Worm (Caenorhabditis elegans) whole organism, L1 larva: ENCODE data around the gene T25D1.1.

Source experiments
- Y116A8C.19 ChIP-seq: sonication (generic microtip); optimal IDR thresholded peaks from 2 replicates; lab custom pipeline; 2016; ENCODE audit warnings: missing compliant biosample characterization, missing genetic modification characterization, borderline replicate concordance
- aha-1 ChIP-seq: fragments of 150-350 bp; optimal IDR thresholded peaks from 2 replicates; lab custom pipeline; 2014; ENCODE audit warnings: missing biosample characterization, missing genetic modification characterization
- alr-1 ChIP-seq: fragments of 200-800 bp; sonication (Bioruptor generic); optimal IDR thresholded peaks from 2 replicates; lab custom pipeline; 2018; ENCODE audit warnings: borderline replicate concordance, mild to moderate bottlenecking, missing genetic modification characterization, missing compliant biosample characterization
- aly-2 ChIP-seq: fragments of 150-350 bp; optimal IDR thresholded peaks from 2 replicates; lab custom pipeline; 2014; ENCODE audit warnings: missing biosample characterization, missing genetic modification characterization
- ceh-8 ChIP-seq: fragments of 200-800 bp; sonication (Bioruptor generic); optimal IDR thresholded peaks from 2 replicates; lab custom pipeline; 2018; ENCODE audit warnings: mild to moderate bottlenecking, missing genetic modification characterization, moderate library complexity, missing compliant biosample characterization
- ceh-82 ChIP-seq, 3 experiments: fragments of 150-350 bp in 1 of 3; sonication (generic microtip) in 2 of 3; optimal IDR thresholded peaks; 2 replicates each; lab custom pipeline; 2014 to 2017; ENCODE audit warnings: missing biosample characterization in 3 of 3, missing genetic modification characterization in 3 of 3
- dpl-1 ChIP-seq, 3 experiments: fragments of 150-350 bp in 2 of 3; sonication (generic microtip) in 1 of 3; optimal IDR thresholded peaks; 2 replicates each; lab custom pipeline; 2014 to 2017; ENCODE audit warnings: missing biosample characterization in 3 of 3, missing genetic modification characterization in 3 of 3, missing genetic modification reagents in 3 of 3
- dsc-1 ChIP-seq: sonication (generic microtip); optimal IDR thresholded peaks from 2 replicates; lab custom pipeline; 2016; ENCODE audit warnings: mild to moderate bottlenecking, missing genetic modification characterization, missing compliant biosample characterization
- efl-1 ChIP-seq, 4 experiments: fragments of 150-350 bp; optimal IDR thresholded peaks in 3 of 4; peaks in 1 of 4; 1 replicate in 1 of 4; 2 replicates in 3 of 4; lab custom pipeline; 2014; ENCODE audit warnings: missing biosample characterization in 2 of 4, missing genetic modification characterization in 2 of 4, missing genetic modification reagents in 2 of 4
- efl-3 ChIP-seq: fragments of 200-800 bp; sonication (Bioruptor generic); optimal IDR thresholded peaks from 2 replicates; lab custom pipeline; 2018; ENCODE audit warnings: mild to moderate bottlenecking, missing genetic modification characterization, missing compliant biosample characterization
- elt-2 ChIP-seq: sonication (generic microtip); optimal IDR thresholded peaks from 2 replicates; lab custom pipeline; 2016; ENCODE audit warnings: missing genetic modification characterization, mild to moderate bottlenecking, inconsistent platforms, missing compliant biosample characterization, missing genetic modification reagents
- fkh-10 ChIP-seq: sonication (generic microtip); optimal IDR thresholded peaks from 2 replicates; lab custom pipeline; 2017; ENCODE audit warnings: missing biosample characterization, missing genetic modification reagents, missing genetic modification characterization
- fkh-8 ChIP-seq: sonication (generic microtip); optimal IDR thresholded peaks from 2 replicates; lab custom pipeline; 2016; ENCODE audit warnings: mild to moderate bottlenecking, missing genetic modification characterization, missing compliant biosample characterization
- grh-1 ChIP-seq: fragments of 200-800 bp; sonication (Bioruptor generic); IDR thresholded peaks from 2 replicates; pipeline ENCODE4 v1.3.6; 2022; ENCODE audit warnings: missing genetic modification reagents, missing genetic modification characterization, missing compliant biosample characterization
- hlh-17 ChIP-seq: fragments of 200-800 bp; sonication (Bioruptor generic); optimal IDR thresholded peaks from 2 replicates; lab custom pipeline; 2018; ENCODE audit warnings: missing genetic modification characterization, mild to moderate bottlenecking, missing compliant biosample characterization, moderate library complexity, borderline replicate concordance
- hlh-4 ChIP-seq: sonication (generic microtip); optimal IDR thresholded peaks from 2 replicates; lab custom pipeline; 2016; ENCODE audit warnings: mild to moderate bottlenecking, missing genetic modification characterization, missing compliant biosample characterization
- jun-1 ChIP-seq: fragments of 150-350 bp; optimal IDR thresholded peaks from 2 replicates; lab custom pipeline; 2014; ENCODE audit warnings: missing biosample characterization, missing genetic modification reagents, missing genetic modification characterization
- lin-14 ChIP-seq: fragments of 200-800 bp; sonication (Bioruptor generic); optimal IDR thresholded peaks from 2 replicates; lab custom pipeline; 2018; ENCODE audit warnings: mild to moderate bottlenecking, missing genetic modification characterization, moderate library complexity, missing compliant biosample characterization
- lin-15B ChIP-seq: fragments of 150-350 bp; sonication (generic microtip); optimal IDR thresholded peaks from 3 replicates; lab custom pipeline; 2014; ENCODE audit warnings: missing biosample characterization, missing genetic modification characterization
- lsy-2 ChIP-seq, 2 experiments: fragments of 150-350 bp; optimal IDR thresholded peaks; 2 replicates each; lab custom pipeline; 2014; ENCODE audit warnings: missing biosample characterization in 2 of 2, missing genetic modification characterization in 2 of 2
- mdl-1 ChIP-seq, 2 experiments: fragments of 150-350 bp; optimal IDR thresholded peaks; 2 replicates each; lab custom pipeline; 2014 to 2017; ENCODE audit warnings: missing biosample characterization in 2 of 2, missing genetic modification characterization in 2 of 2, inconsistent platforms in 1 of 2
- mef-2 ChIP-seq: fragments of 150-350 bp; optimal IDR thresholded peaks from 2 replicates; lab custom pipeline; 2014; ENCODE audit warnings: missing biosample characterization, missing genetic modification characterization
- mep-1 ChIP-seq: fragments of 150-350 bp; optimal IDR thresholded peaks from 2 replicates; lab custom pipeline; 2014; ENCODE audit warnings: missing biosample characterization, missing genetic modification characterization
- nhr-11 ChIP-seq: fragments of 150-350 bp; optimal IDR thresholded peaks from 2 replicates; lab custom pipeline; 2014; ENCODE audit warnings: missing biosample characterization, missing genetic modification characterization
- nhr-19 ChIP-seq: fragments of 200-800 bp; sonication (Bioruptor generic); conservative IDR thresholded peaks from 2 replicates; pipeline ENCODE4 v1.3.6; 2022; ENCODE audit warnings: missing genetic modification characterization, missing compliant biosample characterization
- nhr-20 ChIP-seq: sonication (generic microtip); optimal IDR thresholded peaks from 2 replicates; lab custom pipeline; 2016; ENCODE audit warnings: mild to moderate bottlenecking, missing genetic modification characterization, missing compliant biosample characterization
- nhr-47 ChIP-seq: sonication (generic microtip); optimal IDR thresholded peaks from 2 replicates; lab custom pipeline; 2016; ENCODE audit warnings: mild to moderate bottlenecking, missing genetic modification characterization, moderate library complexity, missing compliant biosample characterization
- nhr-71 ChIP-seq: sonication (generic microtip); optimal IDR thresholded peaks from 2 replicates; lab custom pipeline; 2016; ENCODE audit warnings: mild to moderate bottlenecking, missing genetic modification characterization, moderate library complexity, missing compliant biosample characterization
- nhr-84 ChIP-seq: sonication (generic microtip); optimal IDR thresholded peaks from 2 replicates; lab custom pipeline; 2017; ENCODE audit warnings: missing biosample characterization, missing genetic modification characterization
- nhr-90 ChIP-seq: sonication (generic microtip); optimal IDR thresholded peaks from 2 replicates; lab custom pipeline; 2016; ENCODE audit warnings: mild to moderate bottlenecking, missing genetic modification characterization, missing compliant biosample characterization; ENCODE audit not compliant: poor library complexity
- pqm-1 ChIP-seq: sonication (generic microtip); optimal IDR thresholded peaks from 3 replicates; lab custom pipeline; 2017; ENCODE audit warnings: missing biosample characterization, missing genetic modification characterization
- rnt-1 ChIP-seq: sonication (generic microtip); optimal IDR thresholded peaks from 2 replicates; lab custom pipeline; 2016; ENCODE audit warnings: mild to moderate bottlenecking, missing genetic modification characterization, moderate library complexity, missing compliant biosample characterization
- skn-1 ChIP-seq: fragments of 150-350 bp; optimal IDR thresholded peaks from 2 replicates; lab custom pipeline; 2014; ENCODE audit warnings: missing biosample characterization, missing genetic modification characterization
- snpc-4 ChIP-seq: fragments of 150-350 bp; optimal IDR thresholded peaks from 2 replicates; lab custom pipeline; 2014; ENCODE audit warnings: missing biosample characterization, missing genetic modification characterization
- snu-23 ChIP-seq: sonication (generic microtip); optimal IDR thresholded peaks from 2 replicates; lab custom pipeline; 2016; ENCODE audit warnings: missing genetic modification characterization, missing compliant biosample characterization
- sptf-1 ChIP-seq: fragments of 150-350 bp; optimal IDR thresholded peaks from 2 replicates; lab custom pipeline; 2014; ENCODE audit warnings: missing biosample characterization, missing genetic modification characterization
- sup-37 ChIP-seq: fragments of 200-800 bp; sonication (Bioruptor generic); optimal IDR thresholded peaks from 2 replicates; lab custom pipeline; 2018; ENCODE audit warnings: mild to moderate bottlenecking, missing genetic modification characterization, missing compliant biosample characterization
- tbx-2 ChIP-seq: sonication (generic microtip); optimal IDR thresholded peaks from 2 replicates; lab custom pipeline; 2016; ENCODE audit warnings: missing genetic modification characterization, missing compliant biosample characterization
- unc-130 ChIP-seq: fragments of 150-350 bp; optimal IDR thresholded peaks from 2 replicates; lab custom pipeline; 2017; ENCODE audit warnings: missing biosample characterization, missing genetic modification characterization, inconsistent platforms
- unc-30 ChIP-seq: sonication (generic microtip); optimal IDR thresholded peaks from 2 replicates; lab custom pipeline; 2017; ENCODE audit warnings: missing biosample characterization, missing genetic modification characterization
- unc-62 ChIP-seq: fragments of 150-350 bp; optimal IDR thresholded peaks from 2 replicates; lab custom pipeline; 2014; ENCODE audit warnings: missing biosample characterization, missing genetic modification reagents, missing genetic modification characterization
- unc-98 ChIP-seq: fragments of 200-800 bp; sonication (Bioruptor generic); IDR thresholded peaks from 2 replicates; pipeline ENCODE4 v1.3.6; 2022; ENCODE audit warnings: missing genetic modification characterization, missing compliant biosample characterization
- xbp-1 ChIP-seq: sonication (generic microtip); optimal IDR thresholded peaks from 2 replicates; lab custom pipeline; 2016; ENCODE audit warnings: missing genetic modification characterization, missing compliant biosample characterization
- zip-4 ChIP-seq: fragments of 200-800 bp; sonication (Bioruptor generic); optimal IDR thresholded peaks from 2 replicates; lab custom pipeline; 2018; ENCODE audit warnings: mild to moderate bottlenecking, missing genetic modification characterization, moderate library complexity, missing compliant biosample characterization
- ztf-4 ChIP-seq: fragments of 150-350 bp; optimal IDR thresholded peaks from 2 replicates; lab custom pipeline; 2014; ENCODE audit warnings: missing biosample characterization, missing genetic modification characterization

T25D1.1 gene

DNA sequence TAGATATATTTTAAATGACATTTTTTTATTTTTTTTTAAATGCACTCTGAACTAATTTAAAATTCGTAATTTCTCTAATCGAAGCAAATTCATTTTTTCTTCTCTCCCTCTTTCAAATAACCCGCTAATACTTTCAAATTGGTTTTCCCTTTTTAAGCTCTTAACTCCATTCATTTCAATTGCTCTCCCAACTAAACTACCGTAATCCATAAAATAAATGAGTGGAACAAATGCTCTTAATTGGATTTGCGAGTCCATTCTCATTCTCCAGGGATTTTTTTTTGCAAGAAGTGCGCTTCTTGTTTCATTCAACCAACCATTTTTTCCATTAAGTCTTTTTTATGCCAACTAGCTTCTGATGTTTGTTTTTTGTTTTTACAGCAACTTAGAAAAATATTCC lies 38.6 kb upstream of the T25D1.1 start (continued):
- TF ChIP-seq Y116A8C.19 (tag; lab: Kevin White, UChicago) (no peak), aha-1 (tag; lab: Kevin White, UChicago) (no peak), efl-1 (optimal IDR thresholded peaks at IDR 0.05; lab: Kevin White, UChicago) (no peak), efl-1 (GFP tag; optimal IDR thresholded peaks at IDR 0.05 in 1 of 2; lab: Kevin White, UChicago) (no peak), dsc-1 (tag; lab: Kevin White, UChicago) (peak; percentile 48), fkh-8 (tag; lab: Kevin White, UChicago) (no peak), unc-98 (GFP tag; lab: Robert Waterston, UW) (no peak), lin-14 (GFP tag; lab: Kevin White, UChicago) (peak; percentile 74), skn-1 (no peak), nhr-11 (tag; lab: Kevin White, UChicago) (no peak), pqm-1 (tag; lab: Kevin White, UChicago) (no peak), nhr-71 (no peak), tbx-2 (tag; lab: Kevin White, UChicago) (peak; percentile 55), mef-2 (tag; lab: Kevin White, UChicago) (no peak), jun-1 (tag; lab: Kevin White, UChicago) (no peak), lsy-2 (tag; optimal IDR thresholded peaks at IDR 0.05; lab: Kevin White, UChicago) (peak; percentile 16 to 64), alr-1 (tag; lab: Kevin White, UChicago) (no peak), nhr-47 (tag; lab: Kevin White, UChicago) (no peak), efl-3 (GFP tag; lab: Kevin White, UChicago) (no peak)

DNA sequence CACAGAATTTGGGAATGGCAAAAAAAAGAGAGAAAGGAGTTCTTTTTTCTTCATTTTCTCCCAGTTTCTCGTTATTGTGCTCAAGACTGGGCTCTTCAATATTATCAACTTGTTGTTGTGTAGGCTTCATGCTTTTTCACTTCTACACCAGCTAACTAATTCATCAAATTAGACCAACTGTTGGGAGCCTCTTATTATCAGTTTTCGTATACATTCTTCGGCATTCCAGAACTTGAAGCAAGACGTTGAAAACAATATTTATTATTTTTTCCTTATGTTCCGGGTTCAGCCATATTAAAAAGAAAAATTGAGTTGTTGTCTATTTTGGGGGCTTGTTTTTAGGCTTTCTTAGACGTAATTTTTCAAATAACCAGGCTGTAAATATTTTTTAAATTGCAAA lies 36.7 kb upstream of the T25D1.1 start:
- TF ChIP-seq mep-1 (tag; lab: Kevin White, UChicago) (no peak), efl-1 (optimal IDR thresholded peaks at IDR 0.05; lab: Kevin White, UChicago) (no peak), efl-1 (GFP tag; optimal IDR thresholded peaks at IDR 0.05 in 1 of 2; lab: Kevin White, UChicago) (no peak), nhr-84 (no peak), hlh-17 (no peak), mdl-1 (tag; optimal IDR thresholded peaks at IDR 0.05; lab: Kevin White, UChicago) (no peak), unc-130 (tag; lab: Kevin White, UChicago) (no peak), fkh-10 (GFP tag; lab: Kevin White, UChicago) (no peak), xbp-1 (tag; lab: Kevin White, UChicago) (no peak), sup-37 (GFP tag; lab: Kevin White, UChicago) (no peak), sptf-1 (tag; lab: Kevin White, UChicago) (no peak), aha-1 (tag; lab: Kevin White, UChicago) (no peak), zip-4 (GFP tag; lab: Kevin White, UChicago) (no peak), nhr-90 (tag; lab: Kevin White, UChicago) (no peak), Y116A8C.19 (tag; lab: Kevin White, UChicago) (no peak), aly-2 (tag; lab: Kevin White, UChicago) (no peak), grh-1 (GFP tag; lab: Robert Waterston, UW) (no peak)

DNA sequence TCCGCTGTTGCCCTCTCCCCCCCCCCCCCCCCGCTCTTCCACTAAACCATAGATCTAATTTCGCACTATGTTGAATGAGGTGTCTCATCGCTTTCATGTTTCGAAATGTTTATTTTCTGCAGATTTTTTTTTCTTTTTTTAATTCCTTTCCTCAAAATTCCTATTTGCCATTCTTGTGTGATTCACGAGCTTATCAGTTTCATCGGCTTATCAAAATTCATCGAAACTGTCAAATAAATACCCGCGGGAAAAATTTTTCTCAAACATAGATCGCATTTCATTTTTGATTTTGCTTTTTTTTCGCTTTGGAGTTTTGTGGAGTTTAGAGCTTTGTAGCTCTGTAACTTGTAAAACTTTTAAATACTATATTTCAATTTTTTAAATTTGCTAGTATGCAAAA lies 35.6 kb upstream of the T25D1.1 start:
- no peak for TF ChIP-seq efl-1 (optimal IDR thresholded peaks at IDR 0.05; lab: Kevin White, UChicago)
- no peak for TF ChIP-seq efl-1 (GFP tag; optimal IDR thresholded peaks at IDR 0.05 in 1 of 2; lab: Kevin White, UChicago)
- TF ChIP-seq hlh-4 (tag; lab: Kevin White, UChicago) = no peak
- no peak for TF ChIP-seq jun-1 (tag; lab: Kevin White, UChicago)
- TF ChIP-seq pqm-1 (tag; lab: Kevin White, UChicago) = no peak
- TF ChIP-seq lin-15B (tag; lab: Kevin White, UChicago) = no peak
- TF ChIP-seq elt-2 (tag; lab: Kevin White, UChicago) = peak; percentile 3
- TF ChIP-seq efl-3 (GFP tag; lab: Kevin White, UChicago) = no peak
- TF ChIP-seq ztf-4 = no peak

DNA sequence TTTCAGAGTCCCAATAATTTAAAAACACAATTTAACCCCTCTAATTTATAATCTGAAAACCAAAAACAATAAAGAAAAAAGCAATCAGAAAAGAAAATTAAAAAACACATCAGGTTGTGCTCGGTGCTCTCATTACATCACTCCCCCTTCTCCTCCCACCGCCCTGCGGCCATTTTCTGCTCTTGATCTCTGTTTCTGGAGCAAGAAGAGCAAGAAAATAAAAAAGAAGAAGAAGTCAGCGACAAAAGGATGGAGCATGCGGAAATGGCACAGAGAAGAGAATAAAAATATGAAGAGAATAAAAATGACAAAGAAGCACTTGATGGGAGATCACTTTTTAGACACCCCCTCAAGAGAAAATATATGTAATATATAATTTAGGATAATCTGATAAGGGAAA lies 34.9 kb upstream of the T25D1.1 start:
- TF ChIP-seq snpc-4 (tag; lab: Kevin White, UChicago) = no peak
- TF ChIP-seq unc-62 = no peak
- peak; percentile 47 for TF ChIP-seq rnt-1 (tag; lab: Kevin White, UChicago)
- TF ChIP-seq snu-23 (GFP tag; lab: Kevin White, UChicago) = peak; percentile 34
- TF ChIP-seq ceh-82 (tag; optimal IDR thresholded peaks at IDR 0.05; lab: Kevin White, UChicago) = peak in 1 of 3 experiments; percentile 55
- no peak for TF ChIP-seq sup-37 (GFP tag; lab: Kevin White, UChicago)
- TF ChIP-seq nhr-47 (tag; lab: Kevin White, UChicago) = peak; percentile 30
- no peak for TF ChIP-seq nhr-11 (tag; lab: Kevin White, UChicago)
- TF ChIP-seq skn-1 = peak; percentile 29
- TF ChIP-seq dpl-1 (GFP tag; optimal IDR thresholded peaks at IDR 0.05; lab: Kevin White, UChicago) = no peak
- TF ChIP-seq unc-98 (GFP tag; lab: Robert Waterston, UW) = no peak
- peak; percentile 27 for TF ChIP-seq ceh-8 (GFP tag; lab: Kevin White, UChicago)
- TF ChIP-seq unc-30 (tag; lab: Kevin White, UChicago) = no peak
- 0 out of 2 replicates have a peak, but pooled peaks have one; percentile 8 for TF ChIP-seq nhr-19 (GFP tag; lab: Robert Waterston, UW)
- no peak for TF ChIP-seq nhr-20
- TF ChIP-seq fkh-10 (GFP tag; lab: Kevin White, UChicago) = peak; percentile 58
- TF ChIP-seq pqm-1 (tag; lab: Kevin White, UChicago) = no peak
